Worm (Caenorhabditis elegans) whole organism, L4/young adult: ENCODE results near the gene Y37H2A.18.

Experiments used
- W03F9.2 ChIP-seq: fragments of 150-350 bp; optimal IDR thresholded peaks from 2 replicates; lab custom pipeline; 2014; ENCODE audit warnings: missing biosample characterization, missing genetic modification characterization
- dao-5 ChIP-seq: sonication (generic microtip); optimal IDR thresholded peaks from 2 replicates; lab custom pipeline; 2016; ENCODE audit warnings: missing genotype, missing genetic modification characterization, moderate library complexity, missing compliant biosample characterization
- him-1 ChIP-seq: sonication (generic microtip); optimal IDR thresholded peaks from 2 replicates; lab custom pipeline; 2016; ENCODE audit warnings: missing genotype, missing genetic modification reagents, missing genetic modification characterization, missing compliant biosample characterization

- no peak for TF ChIP-seq dao-5 (tag; lab: Kevin White, UChicago)
- no peak for TF ChIP-seq him-1
- no peak for TF ChIP-seq W03F9.2 (tag; lab: Kevin White, UChicago)
These were observed 24.6 kb upstream of the Y37H2A.18 start, which contains the start of gene clec-48 for ce11 chrV:18157707-18158106.
